Fruit fly (Drosophila melanogaster): ENCODE results near the gene CG9981.

CG9981 gene

dm6 chrX:16448252-16449191 lies 43.6 kb upstream of the CG9981 start, which contains the start of the genes CG34015 and eIF4H1 (continued):
- TF ChIP-seq Max (GFP tag; optimal IDR thresholded peaks at IDR 0.05) (peak; percentile 52), CG4404 (GFP tag; IDR thresholded peaks at IDR 0.05) (no peak), cad (GFP tag; optimal IDR thresholded peaks at IDR 0.05) (no peak), CG2712 (tag; optimal IDR thresholded peaks at IDR 0.05) (peak; percentile 10), kni (GFP tag; optimal IDR thresholded peaks at IDR 0.05) (no peak), bab2 (GFP tag; optimal IDR thresholded peaks at IDR 0.05) (no peak), Jarid2 (GFP tag; optimal IDR thresholded peaks at IDR 0.05) (no peak), dpn (GFP tag; optimal IDR thresholded peaks at IDR 0.05) (no peak), CG3995 (GFP tag; optimal IDR thresholded peaks at IDR 0.05) (peak; percentile 46), CG3847 (GFP tag; IDR thresholded peaks at IDR 0.05) (no peak), nau (GFP tag; optimal IDR thresholded peaks at IDR 0.05) (peak; percentile 4), gem (tag; optimal IDR thresholded peaks at IDR 0.05) (no peak), YL-1 (GFP tag; optimal IDR thresholded peaks at IDR 0.05) (peak; percentile 76), nom (GFP tag; optimal IDR thresholded peaks at IDR 0.05) (peak; percentile 89), lmd (GFP tag; IDR thresholded peaks at IDR 0.05) (no peak), seq (GFP tag; IDR thresholded peaks at IDR 0.05) (no peak), fru (optimal IDR thresholded peaks at IDR 0.05) (no peak), her (GFP tag; optimal IDR thresholded peaks at IDR 0.05) (no peak), CG11093 (GFP tag; IDR thresholded peaks at IDR 0.05) (no peak), CG8924 (tag; optimal IDR thresholded peaks at IDR 0.05) (peak; percentile 6), Hr51 (GFP tag; optimal IDR thresholded peaks at IDR 0.05) (no peak), CG7987 (GFP tag; optimal IDR thresholded peaks at IDR 0.05) (peak; percentile 22), Dek (tag; optimal IDR thresholded peaks at IDR 0.05) (no peak), bigmax (GFP tag; optimal IDR thresholded peaks at IDR 0.05) (peak; percentile 8), Chrac-16 (GFP tag; optimal IDR thresholded peaks at IDR 0.05) (no peak), CG8765 (GFP tag; IDR thresholded peaks at IDR 0.05) (no peak), ind (GFP tag; optimal IDR thresholded peaks at IDR 0.05) (no peak), CG2875 (GFP tag; optimal IDR thresholded peaks at IDR 0.05) (no peak), sna (GFP tag; IDR thresholded peaks at IDR 0.05; ENCODE audit: partially characterized antibody) (0 out of 2 replicates have a peak, but pooled peaks have one; percentile 12), CG42726 (GFP tag; IDR thresholded peaks at IDR 0.05; ENCODE audit: partially characterized antibody) (peak; percentile 21; the same call in 1 of the 2 replicates), CG7357 (GFP tag; IDR thresholded peaks at IDR 0.05) (no peak; the same call in 2 of the 3 replicates), MBD-R2 (GFP tag; IDR thresholded peaks at IDR 0.05) (peak; percentile 27; the same call in 1 of the 2 replicates), crp (GFP tag; optimal IDR thresholded peaks at IDR 0.05) (peak in 1 of 2 experiments; percentile 79), zen (tag; optimal IDR thresholded peaks at IDR 0.05) (peak; percentile 32), pho (GFP tag; optimal IDR thresholded peaks at IDR 0.05) (no peak), ac (GFP tag; optimal IDR thresholded peaks at IDR 0.05) (no peak), CG8478 (optimal IDR thresholded peaks at IDR 0.05) (peak; percentile 89), gfzf (GFP tag; optimal IDR thresholded peaks at IDR 0.05) (peak; percentile 72), CG8388 (GFP tag; optimal IDR thresholded peaks at IDR 0.05) (no peak), Six4 (GFP tag; optimal IDR thresholded peaks at IDR 0.05) (no peak), CG13296 (GFP tag; optimal IDR thresholded peaks at IDR 0.05) (no peak), zfh2 (GFP tag; optimal IDR thresholded peaks at IDR 0.05) (no peak), CG17568 (GFP tag; optimal IDR thresholded peaks at IDR 0.05) (no peak), CG30431 (GFP tag; optimal IDR thresholded peaks at IDR 0.05) (no peak), Dp (GFP tag; optimal IDR thresholded peaks at IDR 0.05) (peak; percentile 48), ftz-f1 (GFP tag; optimal IDR thresholded peaks at IDR 0.05) (no peak), CG10274 (GFP tag; optimal IDR thresholded peaks at IDR 0.05) (no peak), Scr (GFP tag; IDR thresholded peaks at IDR 0.05; ENCODE audit: partially characterized antibody) (peak; percentile 65), Tbp (GFP tag; optimal IDR thresholded peaks at IDR 0.05) (no peak)
